Fruit fly (Drosophila melanogaster): ENCODE measurements around the gene peb.
A peak's percentile ranks its signal among the peaks of the same experiment; 100 is the strongest.

Gene peb

DNA sequence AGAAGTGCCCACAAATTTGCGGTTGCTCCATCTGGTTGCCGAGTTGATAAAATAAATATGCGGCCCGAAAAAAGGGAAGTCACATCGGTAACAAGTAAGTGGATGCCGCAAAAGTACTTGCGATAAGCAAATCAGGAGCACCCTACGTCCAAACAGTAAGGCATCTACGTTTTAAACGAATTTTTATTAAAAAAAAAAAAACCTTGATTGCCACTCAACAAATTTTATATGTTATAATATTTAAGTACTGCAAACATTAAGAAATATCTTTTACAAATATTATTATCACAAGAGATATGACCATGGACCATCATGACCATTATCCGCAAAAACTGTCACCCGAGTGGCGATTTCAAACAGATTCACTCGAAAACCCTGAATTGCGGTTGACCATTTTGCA is 13.3 kb upstream of the peb start:
- no peak for TF ChIP-seq vri (GFP tag; optimal IDR thresholded peaks at IDR 0.05)
- no peak for TF ChIP-seq Hr38 (GFP tag; optimal IDR thresholded peaks at IDR 0.05)
- no peak for TF ChIP-seq CG8119 (GFP tag; IDR thresholded peaks at IDR 0.05)
- no peak for TF ChIP-seq Sox15 (GFP tag; optimal IDR thresholded peaks at IDR 0.05)
- TF ChIP-seq Eip78C (GFP tag), result peak; percentile 58
- TF ChIP-seq pdm3 (GFP tag; optimal IDR thresholded peaks at IDR 0.05), result no peak
- no peak for TF ChIP-seq fd59A (GFP tag; optimal IDR thresholded peaks at IDR 0.05)
- TF ChIP-seq acj6 (GFP tag; optimal IDR thresholded peaks at IDR 0.05), result no peak
- peak; percentile 7 for TF ChIP-seq topi (GFP tag; optimal IDR thresholded peaks at IDR 0.05)
- no peak for TF ChIP-seq CG10669 (GFP tag; optimal IDR thresholded peaks at IDR 0.05)
- TF ChIP-seq svp (GFP tag), result peak; percentile 79
- no peak for TF ChIP-seq fd85E (GFP tag; optimal IDR thresholded peaks at IDR 0.05)
- no peak for TF ChIP-seq CG6792 (GFP tag; optimal IDR thresholded peaks at IDR 0.05)
- TF ChIP-seq Sox102F (GFP tag; optimal IDR thresholded peaks at IDR 0.05), result no peak
- no peak for TF ChIP-seq ss (GFP tag; optimal IDR thresholded peaks at IDR 0.05)
- TF ChIP-seq CG11902 (GFP tag; optimal IDR thresholded peaks at IDR 0.05), result no peak
- no peak for TF ChIP-seq CG16779 (tag; optimal IDR thresholded peaks at IDR 0.05)
- peak; percentile 26 for TF ChIP-seq esn (GFP tag; optimal IDR thresholded peaks at IDR 0.05)
- no peak for TF ChIP-seq CG11762 (GFP tag; optimal IDR thresholded peaks at IDR 0.05; ENCODE audit: insufficient read depth)
- no peak for TF ChIP-seq CG11294 (GFP tag; IDR thresholded peaks at IDR 0.05)
- no peak for TF ChIP-seq CG7368 (GFP tag; optimal IDR thresholded peaks at IDR 0.05)
- no peak for TF ChIP-seq Hr4 (GFP tag; optimal IDR thresholded peaks at IDR 0.05)
- TF ChIP-seq CG8632 (GFP tag; optimal IDR thresholded peaks at IDR 0.05), result no peak
- no peak for TF ChIP-seq OdsH (GFP tag; optimal IDR thresholded peaks at IDR 0.05)
- no peak for TF ChIP-seq CG6854 (GFP tag; optimal IDR thresholded peaks at IDR 0.05)
- TF ChIP-seq CG15336 (GFP tag; IDR thresholded peaks at IDR 0.05), result no peak
- no peak for TF ChIP-seq CG9139 (GFP tag; optimal IDR thresholded peaks at IDR 0.05)
- no peak for TF ChIP-seq Blimp-1 (GFP tag; optimal IDR thresholded peaks at IDR 0.05)
- no peak for TF ChIP-seq Eip93F (GFP tag; optimal IDR thresholded peaks at IDR 0.05)
- TF ChIP-seq Sox14 (GFP tag; optimal IDR thresholded peaks at IDR 0.05), result no peak
- peak; percentile 15 for TF ChIP-seq Met (GFP tag; optimal IDR thresholded peaks at IDR 0.05)

- TF ChIP-seq Hr38 (GFP tag; optimal IDR thresholded peaks at IDR 0.05) (no peak), CG3919 (GFP tag; optimal IDR thresholded peaks at IDR 0.05) (no peak), Ets96B (tag; optimal IDR thresholded peaks at IDR 0.05) (no peak), Hr4 (GFP tag; optimal IDR thresholded peaks at IDR 0.05) (no peak), CG16779 (tag; optimal IDR thresholded peaks at IDR 0.05) (no peak), CG6276 (GFP tag; optimal IDR thresholded peaks at IDR 0.05) (no peak)
Measured at dm6 chrX:4604553-4604952, 12.8 kb upstream of the peb start.

- TF ChIP-seq net (GFP tag; optimal IDR thresholded peaks at IDR 0.05), result no peak
- TF ChIP-seq dsx (GFP tag; optimal IDR thresholded peaks at IDR 0.05; ENCODE audit: poor library complexity, severe bottlenecking), result no peak
- TF ChIP-seq CG3032 (tag; optimal IDR thresholded peaks at IDR 0.05), result no peak
- TF ChIP-seq Eip93F (GFP tag; optimal IDR thresholded peaks at IDR 0.05), result no peak
- TF ChIP-seq Ets21C (GFP tag; optimal IDR thresholded peaks at IDR 0.05), result no peak
- TF ChIP-seq Eip75B (GFP tag; optimal IDR thresholded peaks at IDR 0.05), result no peak
- no peak for TF ChIP-seq Gug (GFP tag; IDR thresholded peaks at IDR 0.05)
- no peak for TF ChIP-seq pdm3 (GFP tag; optimal IDR thresholded peaks at IDR 0.05)
- TF ChIP-seq CG7368 (GFP tag; optimal IDR thresholded peaks at IDR 0.05), result no peak
- no peak for TF ChIP-seq spab (GFP tag; optimal IDR thresholded peaks at IDR 0.05)
- TF ChIP-seq CG11294 (GFP tag; IDR thresholded peaks at IDR 0.05), result no peak
- no peak for TF ChIP-seq CG6808 (GFP tag; optimal IDR thresholded peaks at IDR 0.05)
- TF ChIP-seq Hr38 (GFP tag; optimal IDR thresholded peaks at IDR 0.05), result no peak
- TF ChIP-seq svp (GFP tag), result no peak
- no peak for TF ChIP-seq ss (GFP tag; optimal IDR thresholded peaks at IDR 0.05)
- TF ChIP-seq CG6854 (GFP tag; optimal IDR thresholded peaks at IDR 0.05), result no peak
- TF ChIP-seq CG8319 (GFP tag; optimal IDR thresholded peaks at IDR 0.05), result no peak
- TF ChIP-seq Sox14 (GFP tag; optimal IDR thresholded peaks at IDR 0.05), result no peak
Measured at dm6 chrX:4605313-4605712, 12.1 kb upstream of the peb start.

Measured in whole organism, prepupa.